Fruit fly (Drosophila melanogaster): Measurements from ENCODE around the gene Pex12.

The Pex12 gene

DNA sequence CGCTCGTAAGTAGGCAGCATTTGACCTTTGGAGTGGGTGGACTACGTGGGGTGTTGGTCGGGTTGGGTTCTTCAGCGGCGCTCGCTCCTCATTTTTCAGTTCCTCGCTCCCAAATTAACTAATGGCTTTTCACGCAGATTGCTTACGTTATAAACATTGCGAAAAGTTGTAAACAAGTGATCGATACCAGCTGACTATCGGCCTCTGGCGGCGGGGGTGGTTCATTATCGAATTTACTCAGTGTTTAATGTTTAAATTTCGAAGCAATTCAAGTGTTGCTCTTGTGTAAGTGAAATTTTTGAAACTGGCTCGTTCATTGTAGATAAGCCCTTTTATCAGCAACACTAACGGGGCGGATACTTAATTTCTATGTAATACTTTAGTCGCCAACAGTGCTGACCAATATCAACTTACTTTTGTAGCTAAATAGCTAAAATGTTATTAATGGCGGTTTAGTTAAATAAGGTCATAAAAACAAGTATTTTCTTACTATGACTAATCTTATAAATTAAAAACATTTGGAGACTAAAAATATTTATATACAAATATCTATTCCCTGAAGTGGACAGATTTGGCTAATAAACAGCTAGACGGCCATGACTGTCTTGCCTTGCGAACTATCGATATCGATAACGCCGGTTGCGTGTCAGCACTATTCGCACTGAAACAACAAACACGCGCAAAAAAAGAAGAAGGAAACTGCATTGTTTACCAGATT is 3.7 kb downstream of the Pex12 start, which contains the start of the genes PGAP2 and Clp:
Gene PGAP2, minus strand, starts transcription at position 194 of the 718 bp plus-strand sequence.
Gene Clp, plus strand, starts transcription at position 650 of the 718 bp plus-strand sequence.
- no peak for TF ChIP-seq Myc (optimal IDR thresholded peaks at IDR 0.05)
- no peak for TF ChIP-seq Sin3A (optimal IDR thresholded peaks at IDR 0.05)
- no peak for TF ChIP-seq ttk (optimal IDR thresholded peaks at IDR 0.05)
- TF ChIP-seq h (optimal IDR thresholded peaks at IDR 0.05), result no peak
- no peak for TF ChIP-seq insv (optimal IDR thresholded peaks at IDR 0.05)
- no peak for TF ChIP-seq psq (optimal IDR thresholded peaks at IDR 0.05)

DNA sequence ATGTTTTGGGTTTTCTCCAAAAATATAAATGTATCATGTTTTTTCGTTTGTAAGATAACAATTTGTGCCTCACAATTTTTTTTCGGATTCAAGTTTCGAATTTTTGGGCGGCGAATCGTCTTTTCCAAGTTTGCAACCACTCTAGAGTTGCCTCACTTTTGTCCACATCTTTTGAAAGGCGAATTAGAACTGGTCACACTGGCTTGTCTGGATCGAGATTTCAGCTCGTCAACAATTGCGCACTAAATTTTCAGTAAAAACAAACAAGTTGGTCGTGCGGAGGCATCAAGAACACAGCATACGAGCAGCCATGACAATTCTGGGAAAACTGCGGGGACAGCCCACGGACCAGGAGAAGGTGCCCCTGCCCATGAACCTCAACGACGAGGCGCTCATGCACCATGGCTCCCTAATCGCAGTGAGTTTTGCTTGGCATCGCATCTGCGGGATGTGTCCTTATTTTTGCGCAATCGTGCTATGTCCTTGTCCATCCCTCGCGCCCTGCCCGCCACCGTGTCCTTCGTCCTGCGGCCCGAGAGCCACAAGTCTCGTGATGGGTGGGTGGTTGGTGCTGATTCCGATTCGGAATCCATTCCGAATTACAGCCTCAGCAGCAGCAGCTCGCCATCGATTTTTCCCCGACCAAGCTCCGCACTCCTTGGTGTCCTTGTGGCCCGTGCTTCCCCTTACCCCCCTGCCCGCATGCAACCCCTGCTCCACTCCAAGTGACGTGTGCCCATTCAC is 5.6 kb downstream of the Pex12 start, which contains the start of gene CG3662:
Gene CG3662, plus strand, starts transcription at position 48 of the 744 bp plus-strand sequence.
- TF ChIP-seq ttk (optimal IDR thresholded peaks at IDR 0.05) (no peak), Sin3A (optimal IDR thresholded peaks at IDR 0.05) (no peak), insv (optimal IDR thresholded peaks at IDR 0.05) (no peak)

DNA sequence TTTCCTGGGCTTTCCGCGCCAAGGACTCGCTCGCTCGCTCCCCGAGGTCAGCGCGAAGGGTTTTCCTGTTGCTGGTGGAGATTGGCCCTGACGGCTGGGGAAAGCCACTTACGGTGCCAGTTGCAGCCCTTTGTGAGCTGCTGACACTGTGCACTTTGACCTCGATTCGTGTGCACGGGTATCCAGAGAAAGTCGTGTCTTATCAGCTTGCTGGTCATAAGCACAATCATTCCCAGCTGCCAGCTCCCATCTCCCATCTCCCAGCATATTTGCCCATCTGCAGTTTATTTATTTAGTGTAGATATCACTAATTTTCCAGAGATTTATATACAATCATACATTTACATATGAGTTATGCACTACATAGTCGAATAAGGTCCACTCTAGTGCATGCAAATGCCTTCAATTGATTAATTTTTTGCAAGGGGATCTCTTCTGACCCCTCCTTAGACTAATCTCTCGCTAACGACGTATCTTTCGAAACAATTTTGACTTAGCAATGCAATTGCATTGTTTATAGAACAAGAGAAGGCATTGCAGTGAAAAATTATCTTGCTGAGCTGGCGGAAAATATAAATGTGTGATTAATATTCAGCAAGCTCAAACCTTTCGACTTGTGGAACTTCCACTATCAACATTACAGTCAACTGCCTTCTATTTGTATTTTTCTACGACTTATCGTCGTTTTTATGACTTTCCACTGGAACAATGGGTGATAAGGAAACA is 6.4 kb downstream of the Pex12 start:
- TF ChIP-seq Myc (optimal IDR thresholded peaks at IDR 0.05) (no peak), psq (optimal IDR thresholded peaks at IDR 0.05) (no peak)

DNA sequence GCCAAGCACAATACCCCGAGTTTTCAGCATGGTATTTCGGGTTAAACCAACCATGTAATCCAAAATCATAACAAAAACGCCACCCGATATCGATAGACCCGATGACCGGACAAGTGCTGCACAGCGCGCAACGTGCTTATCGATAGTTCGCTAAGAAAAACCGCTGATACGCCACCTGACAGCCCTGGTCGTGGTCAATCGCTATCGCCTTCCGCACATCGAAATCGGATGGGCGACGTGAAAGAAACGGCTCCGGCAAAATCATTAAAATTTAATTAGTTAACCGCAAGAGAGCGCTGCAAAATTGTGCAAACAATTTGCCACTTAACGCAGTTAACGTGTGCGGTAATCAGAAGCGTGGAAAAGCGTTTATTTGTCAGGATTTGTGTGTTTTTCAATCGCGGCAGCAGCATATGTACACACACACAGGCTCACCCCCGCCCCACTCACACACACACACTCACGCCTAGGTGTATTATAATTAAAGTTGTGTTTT is 10.0 kb downstream of the Pex12 start, which contains the start of the genes CG3862 and dock:
Gene CG3862, minus strand, starts transcription at position 94 of the 496 bp plus-strand sequence.
Gene dock, plus strand, starts transcription at position 202 of the 496 bp plus-strand sequence.
- TF ChIP-seq Myc (optimal IDR thresholded peaks at IDR 0.05) (no peak), h (optimal IDR thresholded peaks at IDR 0.05) (peak; percentile 41)

DNA sequence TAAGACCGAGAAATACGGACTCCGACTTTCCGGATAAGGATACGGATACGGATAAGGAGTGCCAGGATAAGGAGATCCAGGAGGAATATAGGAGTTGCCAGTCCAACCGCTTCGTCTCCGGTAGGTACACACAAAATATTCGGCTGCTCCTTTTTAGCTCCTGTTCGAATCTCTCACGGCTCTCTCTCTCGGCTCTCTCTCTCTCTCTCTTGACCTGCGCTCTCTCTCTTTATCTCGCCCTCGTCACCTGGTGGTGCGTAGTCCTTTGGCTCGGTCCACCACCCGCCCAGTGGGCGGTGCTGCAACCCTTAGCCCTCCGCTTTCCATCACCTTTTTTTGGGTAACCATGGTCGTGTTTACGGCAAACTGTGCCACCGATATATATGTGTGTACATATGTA is 10.6 kb downstream of the Pex12 start:
- TF ChIP-seq Sin3A (optimal IDR thresholded peaks at IDR 0.05) (no peak), Myc (optimal IDR thresholded peaks at IDR 0.05) (no peak), insv (optimal IDR thresholded peaks at IDR 0.05) (no peak), h (optimal IDR thresholded peaks at IDR 0.05) (no peak), psq (optimal IDR thresholded peaks at IDR 0.05) (no peak), ttk (optimal IDR thresholded peaks at IDR 0.05) (no peak)

DNA sequence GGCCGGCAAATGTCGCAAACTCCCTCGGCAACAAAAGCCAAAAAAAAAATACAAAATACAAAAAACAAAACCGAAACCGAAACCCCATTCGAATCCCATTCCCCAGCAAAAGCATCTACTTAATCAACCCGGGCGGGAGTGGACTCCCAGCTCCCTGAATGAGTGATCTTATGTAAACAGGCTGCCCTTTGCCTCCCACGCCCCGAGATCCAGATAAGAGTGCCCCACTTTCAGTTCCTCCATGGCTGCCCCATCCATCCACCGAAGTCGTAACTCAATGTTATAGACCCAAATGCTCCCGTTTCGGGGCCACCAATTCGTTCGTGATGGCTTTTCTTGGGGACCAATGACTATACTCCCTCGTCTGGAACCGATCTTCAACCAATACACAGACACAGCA is 11.3 kb downstream of the Pex12 start:
- TF ChIP-seq psq (optimal IDR thresholded peaks at IDR 0.05), result no peak
- TF ChIP-seq Myc (optimal IDR thresholded peaks at IDR 0.05), result no peak
- TF ChIP-seq ttk (optimal IDR thresholded peaks at IDR 0.05), result no peak
- TF ChIP-seq h (optimal IDR thresholded peaks at IDR 0.05), result no peak
- no peak for TF ChIP-seq insv (optimal IDR thresholded peaks at IDR 0.05)
- TF ChIP-seq Sin3A (optimal IDR thresholded peaks at IDR 0.05), result no peak

DNA sequence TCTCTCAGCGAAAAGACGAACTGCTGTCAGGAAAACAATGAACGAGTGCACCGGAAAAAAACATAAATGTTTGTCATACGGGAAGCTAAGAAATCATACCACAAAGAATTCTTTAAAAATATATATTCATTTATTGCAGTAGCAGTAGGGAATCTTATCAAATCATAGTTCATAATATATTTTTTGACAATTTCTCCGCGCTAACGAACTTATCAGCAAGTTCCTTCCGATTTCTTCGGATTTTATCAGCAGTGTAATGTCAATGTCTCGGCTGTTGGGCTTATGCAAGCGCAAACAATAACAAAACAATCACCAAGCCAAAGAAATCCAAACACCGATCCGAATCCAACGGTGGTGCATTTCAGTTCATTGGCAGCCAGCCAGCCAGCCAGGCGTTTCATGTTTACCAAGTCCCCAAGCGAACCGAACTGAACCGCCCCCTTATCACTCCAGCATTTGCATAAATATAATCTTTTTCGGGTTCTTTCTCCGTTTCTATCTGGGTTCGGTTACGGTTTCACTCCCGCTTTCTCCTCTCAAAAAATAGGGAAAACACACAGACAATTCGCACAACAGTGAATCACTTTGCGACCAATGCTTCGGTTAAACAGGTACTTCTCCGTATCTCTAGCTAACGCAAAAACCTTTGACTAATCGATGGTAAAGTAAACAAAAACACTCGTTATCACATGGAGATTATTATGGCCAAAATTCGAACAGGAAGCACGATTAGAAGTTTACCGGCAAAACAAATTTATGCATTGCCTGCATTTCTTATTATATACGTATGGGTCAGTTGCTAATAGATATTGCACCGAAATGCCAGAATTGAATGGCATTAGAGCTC is 11.9 kb downstream of the Pex12 start:
- TF ChIP-seq Myc (optimal IDR thresholded peaks at IDR 0.05) (no peak), h (optimal IDR thresholded peaks at IDR 0.05) (no peak)

DNA sequence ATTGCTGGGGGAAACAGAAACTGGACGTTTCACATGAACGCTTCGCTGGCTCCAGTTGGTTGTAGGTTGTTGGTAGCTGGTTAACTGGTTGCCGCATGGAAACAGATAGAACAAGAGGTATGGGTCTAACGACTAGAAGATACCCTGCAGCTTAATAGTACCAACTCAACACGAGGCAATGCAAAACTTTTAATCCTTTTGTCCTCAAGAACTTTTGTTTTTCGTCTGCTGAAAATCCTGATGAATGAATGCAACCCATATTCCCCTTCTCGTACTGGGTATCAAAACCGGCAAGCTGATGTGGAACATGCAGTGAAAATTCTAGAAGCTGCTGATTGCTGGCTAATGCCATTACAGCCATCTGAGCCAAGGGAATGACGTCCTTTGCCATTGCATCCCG is 22.2 kb downstream of the Pex12 start:
- TF ChIP-seq ttk (optimal IDR thresholded peaks at IDR 0.05) (no peak), Myc (optimal IDR thresholded peaks at IDR 0.05) (no peak), h (optimal IDR thresholded peaks at IDR 0.05) (no peak), Sin3A (optimal IDR thresholded peaks at IDR 0.05) (no peak), psq (optimal IDR thresholded peaks at IDR 0.05) (no peak), insv (optimal IDR thresholded peaks at IDR 0.05) (no peak)

DNA sequence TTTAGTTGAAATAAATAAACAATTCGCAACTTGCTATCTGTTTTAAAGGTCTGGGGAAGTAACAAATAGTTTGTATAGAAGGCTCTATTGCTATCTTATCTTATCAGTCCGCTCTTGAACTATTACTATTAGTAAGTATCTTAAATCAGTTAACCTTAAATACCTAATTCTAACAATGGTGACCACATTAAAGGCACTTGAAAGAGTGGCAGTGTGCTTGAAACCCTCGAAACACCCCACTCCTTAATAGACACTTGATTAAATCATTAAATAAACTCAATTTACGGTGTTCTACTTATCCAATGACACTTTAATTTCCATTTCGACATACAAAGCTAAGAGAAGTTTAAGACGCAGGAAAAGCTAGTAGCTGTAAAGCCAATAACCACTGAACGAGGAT is 23.0 kb downstream of the Pex12 start:
- TF ChIP-seq h (optimal IDR thresholded peaks at IDR 0.05), result no peak
- no peak for TF ChIP-seq Sin3A (optimal IDR thresholded peaks at IDR 0.05)
- no peak for TF ChIP-seq Myc (optimal IDR thresholded peaks at IDR 0.05)
- TF ChIP-seq ttk (optimal IDR thresholded peaks at IDR 0.05), result no peak
- TF ChIP-seq psq (optimal IDR thresholded peaks at IDR 0.05), result no peak
- TF ChIP-seq insv (optimal IDR thresholded peaks at IDR 0.05), result no peak

DNA sequence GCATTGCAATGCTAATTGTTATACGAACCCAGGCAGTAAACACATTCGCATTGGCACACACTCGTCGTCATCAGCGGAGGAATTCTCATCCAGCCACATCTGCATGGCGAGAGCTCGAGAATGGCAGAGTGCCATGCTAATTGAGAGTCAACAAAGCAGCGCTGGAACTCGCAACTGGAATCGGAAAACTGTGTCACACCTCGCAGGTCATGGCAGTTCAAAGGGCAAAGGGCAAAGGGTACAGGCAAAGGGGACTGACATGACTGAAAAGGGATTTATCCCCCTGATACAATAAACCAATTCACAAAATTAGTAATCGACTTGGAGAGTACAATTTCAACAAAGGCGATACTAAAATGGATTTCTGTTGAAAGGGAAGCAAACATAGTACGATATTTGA is 24.2 kb downstream of the Pex12 start:
- TF ChIP-seq Sin3A (optimal IDR thresholded peaks at IDR 0.05), result no peak
- TF ChIP-seq insv (optimal IDR thresholded peaks at IDR 0.05), result no peak
- no peak for TF ChIP-seq psq (optimal IDR thresholded peaks at IDR 0.05)
- no peak for TF ChIP-seq h (optimal IDR thresholded peaks at IDR 0.05)
- no peak for TF ChIP-seq Myc (optimal IDR thresholded peaks at IDR 0.05)
- no peak for TF ChIP-seq ttk (optimal IDR thresholded peaks at IDR 0.05)

DNA sequence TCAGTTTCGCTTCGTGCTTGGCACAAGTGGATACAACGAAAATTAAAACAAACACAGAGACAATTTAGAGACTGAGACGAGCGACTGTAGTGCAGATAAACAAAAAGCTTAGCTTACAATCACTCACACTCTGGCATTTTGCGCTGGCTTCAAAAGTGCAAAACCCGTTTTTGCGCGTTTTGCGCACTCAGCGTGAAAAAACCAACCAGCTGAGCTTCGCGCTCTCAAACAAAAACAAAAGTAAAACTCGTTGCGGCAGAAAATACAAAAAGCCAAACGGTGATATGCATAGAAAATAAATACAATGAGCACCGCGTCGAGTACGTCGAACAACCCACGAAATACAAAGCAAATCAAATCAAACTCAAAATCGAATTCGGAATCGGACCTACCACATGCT is 24.9 kb downstream of the Pex12 start:
- TF ChIP-seq Myc (optimal IDR thresholded peaks at IDR 0.05) (no peak), insv (optimal IDR thresholded peaks at IDR 0.05) (no peak), ttk (optimal IDR thresholded peaks at IDR 0.05) (no peak), Sin3A (optimal IDR thresholded peaks at IDR 0.05) (no peak), h (optimal IDR thresholded peaks at IDR 0.05) (no peak), psq (optimal IDR thresholded peaks at IDR 0.05) (no peak)

Measured in Kc167 (cell line).